Worm (Caenorhabditis elegans) whole organism, mixed stage, embryonic: ENCODE results near the gene xrn-1.

Experiments
- elt-3 ChIP-seq: fragments of 150-350 bp; optimal IDR thresholded peaks from 2 replicates; lab custom pipeline; 2014; ENCODE audit warnings: missing biosample characterization, missing genetic modification characterization
- mep-1 ChIP-seq: fragments of 150-350 bp; optimal IDR thresholded peaks from 2 replicates; lab custom pipeline; 2017; ENCODE audit warnings: missing biosample characterization, missing genetic modification reagents, missing genetic modification characterization, inconsistent platforms
- nhr-12 ChIP-seq: fragments of 150-350 bp; optimal IDR thresholded peaks from 2 replicates; lab custom pipeline; 2014; ENCODE audit warnings: missing biosample characterization, missing genetic modification characterization
- nhr-237 ChIP-seq: fragments of 150-350 bp; optimal IDR thresholded peaks from 2 replicates; lab custom pipeline; 2014; ENCODE audit warnings: missing biosample characterization, missing genetic modification characterization
- nhr-76 ChIP-seq: sonication (generic microtip); optimal IDR thresholded peaks from 2 replicates; lab custom pipeline; 2017; ENCODE audit warnings: missing biosample characterization, missing genetic modification characterization
- snpc-4 ChIP-seq: fragments of 150-350 bp; optimal IDR thresholded peaks from 2 replicates; lab custom pipeline; 2014; ENCODE audit warnings: missing biosample characterization, missing genetic modification characterization
- unc-62 ChIP-seq: fragments of 150-350 bp; optimal IDR thresholded peaks from 2 replicates; lab custom pipeline; 2014; ENCODE audit warnings: missing biosample characterization, missing genetic modification reagents, missing genetic modification characterization
- ztf-11 ChIP-seq: fragments of 150-350 bp; optimal IDR thresholded peaks from 2 replicates; lab custom pipeline; 2014; ENCODE audit warnings: missing biosample characterization, missing genetic modification characterization

- TF ChIP-seq nhr-76 (tag; lab: Kevin White, UChicago), result no peak
- no peak for TF ChIP-seq mep-1 (tag; lab: Kevin White, UChicago)
- no peak for TF ChIP-seq elt-3 (tag; lab: Kevin White, UChicago)
- TF ChIP-seq nhr-12 (tag; lab: Kevin White, UChicago), result no peak
- TF ChIP-seq unc-62 (GFP tag; lab: Kevin White, UChicago), result no peak
- TF ChIP-seq snpc-4 (tag; lab: Kevin White, UChicago), result no peak
- no peak for TF ChIP-seq nhr-237 (tag; lab: Kevin White, UChicago)
- no peak for TF ChIP-seq ztf-11 (tag; lab: Kevin White, UChicago)
Observed at ce11 chrII:14042836-14043604, 25.7 kb upstream of the xrn-1 start.
